Worm (Caenorhabditis elegans) whole organism, mixed stage, embryonic: ENCODE data around the gene C41H7.2.

Experiments used
- bed-3 ChIP-seq: fragments of 200-800 bp; sonication (Bioruptor generic); optimal IDR thresholded peaks from 3 replicates; lab custom pipeline; 2018; ENCODE audit warnings: mild to moderate bottlenecking, missing genetic modification characterization, moderate library complexity, missing compliant biosample characterization
- ces-1 ChIP-seq: fragments of 150-350 bp; optimal IDR thresholded peaks from 2 replicates; lab custom pipeline; 2014; ENCODE audit warnings: missing biosample characterization, missing genetic modification reagents, missing genetic modification characterization
- lin-13 ChIP-seq: fragments of 150-350 bp; optimal IDR thresholded peaks from 2 replicates; lab custom pipeline; 2014; ENCODE audit warnings: missing biosample characterization, missing genetic modification characterization
- mls-2 ChIP-seq: sonication (generic microtip); optimal IDR thresholded peaks from 2 replicates; lab custom pipeline; 2016; ENCODE audit warnings: mild to moderate bottlenecking, missing genetic modification characterization, moderate library complexity, missing compliant biosample characterization
- nhr-237 ChIP-seq: fragments of 150-350 bp; optimal IDR thresholded peaks from 2 replicates; lab custom pipeline; 2014; ENCODE audit warnings: missing biosample characterization, missing genetic modification characterization
- nhr-76 ChIP-seq: sonication (generic microtip); optimal IDR thresholded peaks from 2 replicates; lab custom pipeline; 2017; ENCODE audit warnings: missing biosample characterization, missing genetic modification characterization
- pha-4 ChIP-seq: fragments of 150-350 bp; optimal IDR thresholded peaks from 2 replicates; lab custom pipeline; 2018; ENCODE audit warnings: missing biosample characterization, missing genetic modification reagents, missing genetic modification characterization
- sem-2 ChIP-seq: fragments of 200-800 bp; sonication (Bioruptor generic); optimal IDR thresholded peaks from 2 replicates; lab custom pipeline; 2018; ENCODE audit warnings: mild to moderate bottlenecking, missing genetic modification characterization, missing compliant biosample characterization
- snpc-4 ChIP-seq: fragments of 150-350 bp; optimal IDR thresholded peaks from 2 replicates; lab custom pipeline; 2014; ENCODE audit warnings: missing biosample characterization, missing genetic modification characterization
- unc-39 ChIP-seq: fragments of 150-350 bp; optimal IDR thresholded peaks from 2 replicates; lab custom pipeline; 2014; ENCODE audit warnings: missing biosample characterization, missing genetic modification characterization
- ztf-11 ChIP-seq: fragments of 150-350 bp; optimal IDR thresholded peaks from 2 replicates; lab custom pipeline; 2014; ENCODE audit warnings: missing biosample characterization, missing genetic modification characterization

DNA sequence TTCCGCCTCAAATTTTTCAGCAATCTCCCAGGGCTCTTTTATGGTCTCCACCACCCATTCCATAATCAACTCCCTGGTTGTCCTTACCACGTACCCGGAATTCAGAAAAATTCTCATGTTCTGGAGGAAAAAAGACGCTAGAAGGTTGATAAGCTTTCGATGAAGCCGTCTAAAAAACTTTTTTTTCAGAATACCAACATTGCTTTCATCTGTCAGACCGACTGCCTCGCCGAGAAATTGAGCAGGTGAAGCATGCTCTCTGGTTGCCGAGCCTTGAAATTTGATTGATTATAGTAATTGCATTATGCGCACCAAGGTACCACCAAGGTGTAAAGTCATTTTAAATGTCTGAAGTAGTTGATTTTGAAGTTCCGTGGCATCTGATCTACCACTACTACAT lies 31.3 kb downstream of the C41H7.2 start, which contains the start of gene sri-30:
- TF ChIP-seq unc-39 (no peak), nhr-237 (tag; lab: Kevin White, UChicago) (no peak), snpc-4 (tag; lab: Kevin White, UChicago) (no peak), bed-3 (GFP tag; lab: Kevin White, UChicago) (no peak), mls-2 (tag; lab: Kevin White, UChicago) (no peak), pha-4 (tag; lab: Kevin White, UChicago) (no peak), ztf-11 (tag; lab: Kevin White, UChicago) (no peak), lin-13 (no peak), nhr-76 (tag; lab: Kevin White, UChicago) (no peak), ces-1 (no peak), sem-2 (GFP tag; lab: Kevin White, UChicago) (no peak)
